Worm (Caenorhabditis elegans): ENCODE measurements around the gene T24H7.8.
A peak's percentile ranks its signal among the peaks of the same experiment; 100 is the strongest.

The T24H7.8 gene

DNA sequence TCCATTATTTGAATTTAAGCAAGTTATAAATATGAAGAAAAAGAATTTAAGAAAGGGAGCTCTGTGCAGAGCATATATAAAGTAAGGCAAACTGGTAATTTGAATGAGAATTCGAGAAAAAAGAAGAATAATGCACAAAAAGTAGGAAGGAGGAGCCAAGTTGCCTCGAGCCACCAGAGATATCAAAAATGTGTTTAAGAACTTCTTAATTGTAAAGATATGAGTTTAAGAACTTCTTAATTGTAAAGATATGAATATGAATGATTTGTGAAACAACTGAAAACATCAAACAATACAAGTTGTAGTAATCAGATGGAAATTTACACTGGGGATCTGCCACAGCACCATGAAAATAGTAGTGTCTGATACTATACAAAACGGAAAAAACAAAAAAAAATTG lies 45.0 kb downstream of the T24H7.8 start, which contains the start of gene F13H8.6 (continued):
- no peak for TF ChIP-seq F49E8.2 (tag; optimal IDR thresholded peaks at IDR 0.05; ENCODE audit: insufficient read depth)

- TF ChIP-seq sptf-2 (GFP tag; optimal IDR thresholded peaks at IDR 0.05) (no peak), egl-44 (GFP tag; IDR thresholded peaks at IDR 0.05) (no peak)
These were observed 46.2 kb downstream of the T24H7.8 start for ce11 chrII:6288104-6288503.

DNA sequence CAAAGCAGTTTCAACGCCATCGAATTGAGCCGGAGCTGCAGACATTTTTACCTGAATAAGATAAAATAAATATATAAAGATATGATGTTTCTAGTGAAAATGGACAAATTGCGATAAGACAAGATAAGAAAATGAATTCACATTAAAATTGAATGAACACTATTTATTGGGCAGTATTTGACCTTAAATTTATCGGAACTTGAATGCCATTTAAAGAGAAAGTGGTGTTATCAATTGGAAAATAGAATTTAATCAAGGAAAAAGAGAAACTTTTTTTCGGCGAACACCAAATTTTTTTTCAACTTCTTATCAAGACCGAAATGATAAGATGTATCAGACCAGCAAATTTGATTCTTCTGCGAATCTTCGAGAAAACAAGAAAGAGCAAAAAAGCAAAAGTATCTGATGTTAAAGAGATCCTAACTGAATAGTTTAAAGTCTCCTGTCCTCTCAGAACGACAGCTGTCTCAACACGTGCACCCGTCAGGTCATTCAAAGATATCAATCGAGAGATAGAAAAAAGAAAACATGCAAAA lies 48.3 kb downstream of the T24H7.8 start, which contains the start of gene upb-1:
TSS of gene upb-1 (minus strand) at position 51 of the 536 bp plus-strand sequence.
- TF ChIP-seq ceh-27 (GFP tag; optimal IDR thresholded peaks at IDR 0.05) (no peak), B0261.1 (tag; optimal IDR thresholded peaks at IDR 0.05) (no peak), F23B12.7 (tag; optimal IDR thresholded peaks at IDR 0.05; ENCODE audit: insufficient read depth) (no peak), nhr-80 (tag; optimal IDR thresholded peaks at IDR 0.05) (peak; percentile 32), egl-44 (GFP tag; IDR thresholded peaks at IDR 0.05) (no peak), ztf-6 (GFP tag; IDR thresholded peaks at IDR 0.05) (no peak), nfyb-1 (GFP tag; IDR thresholded peaks at IDR 0.05) (no peak), hsf-1 (GFP tag; IDR thresholded peaks at IDR 0.05) (no peak), chd-7 (tag; optimal IDR thresholded peaks at IDR 0.05) (no peak)
